Worm (Caenorhabditis elegans) whole organism, L1 larva: Measurements from ENCODE around the gene Y111B2A.1.
A peak's percentile ranks its signal among the peaks of the same experiment; 100 is the strongest.

Experiments
- C04F5.9 ChIP-seq: sonication (generic microtip); optimal IDR thresholded peaks from 2 replicates; lab custom pipeline; 2016; ENCODE audit warnings: missing genetic modification characterization, missing compliant biosample characterization
- C16A3.4 ChIP-seq: fragments of 150-350 bp; optimal IDR thresholded peaks from 2 replicates; lab custom pipeline; 2014; ENCODE audit warnings: missing biosample characterization, missing genetic modification characterization
- C34B4.2 ChIP-seq: sonication (generic microtip); optimal IDR thresholded peaks from 2 replicates; lab custom pipeline; 2017; ENCODE audit warnings: mild to moderate bottlenecking, missing genetic modification characterization, missing compliant biosample characterization
- F16B12.6 ChIP-seq: fragments of 150-350 bp; optimal IDR thresholded peaks from 2 replicates; lab custom pipeline; 2014; ENCODE audit warnings: missing biosample characterization, missing genetic modification characterization
- alr-1 ChIP-seq: fragments of 200-800 bp; sonication (Bioruptor generic); optimal IDR thresholded peaks from 2 replicates; lab custom pipeline; 2018; ENCODE audit warnings: borderline replicate concordance, mild to moderate bottlenecking, missing genetic modification characterization, missing compliant biosample characterization
- blmp-1 ChIP-seq: fragments of 150-350 bp; optimal IDR thresholded peaks from 2 replicates; lab custom pipeline; 2014; ENCODE audit warnings: missing biosample characterization, missing genetic modification characterization
- ceh-8 ChIP-seq: fragments of 200-800 bp; sonication (Bioruptor generic); optimal IDR thresholded peaks from 2 replicates; lab custom pipeline; 2018; ENCODE audit warnings: mild to moderate bottlenecking, missing genetic modification characterization, moderate library complexity, missing compliant biosample characterization
- ceh-82 ChIP-seq, 3 experiments: fragments of 150-350 bp in 1 of 3; sonication (generic microtip) in 2 of 3; optimal IDR thresholded peaks; 2 replicates each; lab custom pipeline; 2014 to 2017; ENCODE audit warnings: missing biosample characterization in 3 of 3, missing genetic modification characterization in 3 of 3
- dsc-1 ChIP-seq: sonication (generic microtip); optimal IDR thresholded peaks from 2 replicates; lab custom pipeline; 2016; ENCODE audit warnings: mild to moderate bottlenecking, missing genetic modification characterization, missing compliant biosample characterization
- egl-27 ChIP-seq, 2 experiments: fragments of 150-350 bp in 1 of 2; sonication (generic microtip); optimal IDR thresholded peaks; 3 replicates each; lab custom pipeline; 2017 to 2018; ENCODE audit warnings: missing biosample characterization in 2 of 2, missing genetic modification characterization in 2 of 2, missing genetic modification reagents in 2 of 2
- elt-3 ChIP-seq, 6 experiments: fragments of 150-350 bp in 1 of 6; sonication (generic microtip); optimal IDR thresholded peaks; 2 replicates each; lab custom pipeline; 2017 to 2018; ENCODE audit warnings: missing biosample characterization in 6 of 6, missing genetic modification characterization in 6 of 6, inconsistent platforms in 1 of 6
- ets-5 ChIP-seq: fragments of 200-800 bp; sonication (Bioruptor generic); IDR thresholded peaks from 2 replicates; pipeline ENCODE4 v1.3.6; 2022; ENCODE audit warnings: missing genetic modification characterization, missing compliant biosample characterization
- fkh-10 ChIP-seq: sonication (generic microtip); optimal IDR thresholded peaks from 2 replicates; lab custom pipeline; 2017; ENCODE audit warnings: missing biosample characterization, missing genetic modification reagents, missing genetic modification characterization
- hlh-17 ChIP-seq: fragments of 200-800 bp; sonication (Bioruptor generic); optimal IDR thresholded peaks from 2 replicates; lab custom pipeline; 2018; ENCODE audit warnings: missing genetic modification characterization, mild to moderate bottlenecking, missing compliant biosample characterization, moderate library complexity, borderline replicate concordance
- hlh-4 ChIP-seq: sonication (generic microtip); optimal IDR thresholded peaks from 2 replicates; lab custom pipeline; 2016; ENCODE audit warnings: mild to moderate bottlenecking, missing genetic modification characterization, missing compliant biosample characterization
- hpl-2 ChIP-seq: fragments of 150-350 bp; optimal IDR thresholded peaks from 2 replicates; lab custom pipeline; 2014; ENCODE audit warnings: missing biosample characterization, missing genetic modification reagents, missing genetic modification characterization
- isw-1 ChIP-seq: fragments of 200-800 bp; sonication (Bioruptor generic); IDR thresholded peaks from 2 replicates; pipeline ENCODE4 v1.3.6; 2022; ENCODE audit warnings: missing genetic modification characterization, missing compliant biosample characterization
- jun-1 ChIP-seq: fragments of 150-350 bp; optimal IDR thresholded peaks from 2 replicates; lab custom pipeline; 2014; ENCODE audit warnings: missing biosample characterization, missing genetic modification reagents, missing genetic modification characterization
- lsy-2 ChIP-seq, 2 experiments: fragments of 150-350 bp; optimal IDR thresholded peaks; 2 replicates each; lab custom pipeline; 2014; ENCODE audit warnings: missing biosample characterization in 2 of 2, missing genetic modification characterization in 2 of 2
- mab-9 ChIP-seq: fragments of 200-800 bp; sonication (Bioruptor generic); IDR thresholded peaks from 2 replicates; pipeline ENCODE4 v1.3.6; 2022; ENCODE audit warnings: missing genetic modification reagents, missing genetic modification characterization, missing compliant biosample characterization
- mef-2 ChIP-seq: fragments of 150-350 bp; optimal IDR thresholded peaks from 2 replicates; lab custom pipeline; 2014; ENCODE audit warnings: missing biosample characterization, missing genetic modification characterization
- nhr-20 ChIP-seq: sonication (generic microtip); optimal IDR thresholded peaks from 2 replicates; lab custom pipeline; 2016; ENCODE audit warnings: mild to moderate bottlenecking, missing genetic modification characterization, missing compliant biosample characterization
- nhr-237 ChIP-seq: fragments of 150-350 bp; optimal IDR thresholded peaks from 2 replicates; lab custom pipeline; 2014; ENCODE audit warnings: missing biosample characterization, missing genetic modification characterization
- nhr-47 ChIP-seq: sonication (generic microtip); optimal IDR thresholded peaks from 2 replicates; lab custom pipeline; 2016; ENCODE audit warnings: mild to moderate bottlenecking, missing genetic modification characterization, moderate library complexity, missing compliant biosample characterization
- nhr-71 ChIP-seq: sonication (generic microtip); optimal IDR thresholded peaks from 2 replicates; lab custom pipeline; 2016; ENCODE audit warnings: mild to moderate bottlenecking, missing genetic modification characterization, moderate library complexity, missing compliant biosample characterization
- nhr-77 ChIP-seq: fragments of 150-350 bp; optimal IDR thresholded peaks from 2 replicates; lab custom pipeline; 2014; ENCODE audit warnings: missing biosample characterization, missing genetic modification characterization
- nhr-85 ChIP-seq: sonication (generic microtip); peaks from one replicate; lab custom pipeline; 2016; ENCODE audit warnings: missing genetic modification characterization, inconsistent platforms, missing compliant biosample characterization
- pax-3 ChIP-seq: fragments of 200-800 bp; sonication (Bioruptor generic); optimal IDR thresholded peaks from 2 replicates; lab custom pipeline; 2018; ENCODE audit warnings: mild to moderate bottlenecking, missing genetic modification characterization, moderate library complexity, missing compliant biosample characterization
- rnt-1 ChIP-seq: sonication (generic microtip); optimal IDR thresholded peaks from 2 replicates; lab custom pipeline; 2016; ENCODE audit warnings: mild to moderate bottlenecking, missing genetic modification characterization, moderate library complexity, missing compliant biosample characterization
- snpc-4 ChIP-seq: fragments of 150-350 bp; optimal IDR thresholded peaks from 2 replicates; lab custom pipeline; 2014; ENCODE audit warnings: missing biosample characterization, missing genetic modification characterization
- swsn-7 ChIP-seq: sonication (generic microtip); optimal IDR thresholded peaks from 2 replicates; lab custom pipeline; 2016; ENCODE audit warnings: missing genetic modification characterization, missing compliant biosample characterization
- tlp-1 ChIP-seq: fragments of 150-350 bp; optimal IDR thresholded peaks from 2 replicates; lab custom pipeline; 2014; ENCODE audit warnings: missing biosample characterization, missing genetic modification characterization
- unc-30 ChIP-seq: sonication (generic microtip); optimal IDR thresholded peaks from 2 replicates; lab custom pipeline; 2017; ENCODE audit warnings: missing biosample characterization, missing genetic modification characterization
- unc-62 ChIP-seq: fragments of 150-350 bp; optimal IDR thresholded peaks from 2 replicates; lab custom pipeline; 2014; ENCODE audit warnings: missing biosample characterization, missing genetic modification reagents, missing genetic modification characterization
- unc-86 ChIP-seq: sonication (generic microtip); optimal IDR thresholded peaks from 2 replicates; lab custom pipeline; 2016; ENCODE audit warnings: missing genetic modification characterization, missing compliant biosample characterization
- zag-1 ChIP-seq: fragments of 150-350 bp; optimal IDR thresholded peaks from 2 replicates; lab custom pipeline; 2014; ENCODE audit warnings: missing biosample characterization, missing genetic modification characterization
- ztf-4 ChIP-seq: fragments of 150-350 bp; optimal IDR thresholded peaks from 2 replicates; lab custom pipeline; 2014; ENCODE audit warnings: missing biosample characterization, missing genetic modification characterization

Y111B2A.1 gene

ce11 chrIII:12499245-12499644 is 3.8 kb upstream of the Y111B2A.1 start, which contains the start of gene sql-1 (continued):
- TF ChIP-seq dsc-1 (tag; lab: Kevin White, UChicago), result peak; percentile 5
- TF ChIP-seq alr-1 (tag; lab: Kevin White, UChicago), result no peak
- no peak for TF ChIP-seq C04F5.9 (tag; lab: Kevin White, UChicago)
- no peak for TF ChIP-seq snpc-4
- TF ChIP-seq ceh-82 (tag; optimal IDR thresholded peaks at IDR 0.05; lab: Kevin White, UChicago), result no peak
- TF ChIP-seq isw-1 (GFP tag; lab: Robert Waterston, UW), result no peak
- TF ChIP-seq nhr-20 (tag; lab: Kevin White, UChicago), result no peak
- no peak for TF ChIP-seq swsn-7 (tag; lab: Kevin White, UChicago)
- TF ChIP-seq jun-1 (tag; lab: Kevin White, UChicago), result no peak
- no peak for TF ChIP-seq nhr-77 (tag; lab: Kevin White, UChicago)
- TF ChIP-seq C16A3.4 (tag; lab: Kevin White, UChicago), result no peak
- no peak for TF ChIP-seq pax-3
- no peak for TF ChIP-seq tlp-1 (tag; lab: Kevin White, UChicago)
- no peak for TF ChIP-seq hpl-2 (GFP tag; lab: Kevin White, UChicago)
- no peak for TF ChIP-seq mab-9 (GFP tag; lab: Robert Waterston, UW)
- no peak for TF ChIP-seq hlh-4 (tag; lab: Kevin White, UChicago)
- no peak for TF ChIP-seq ztf-4 (tag; lab: Kevin White, UChicago)
- no peak for TF ChIP-seq unc-62 (GFP tag; lab: Kevin White, UChicago)
- TF ChIP-seq ets-5 (GFP tag; lab: Robert Waterston, UW), result no peak
- no peak for TF ChIP-seq unc-86 (tag; lab: Kevin White, UChicago)

- TF ChIP-seq nhr-237 (tag; lab: Kevin White, UChicago), result no peak
- TF ChIP-seq isw-1 (GFP tag; lab: Robert Waterston, UW), result no peak
- TF ChIP-seq rnt-1 (tag; lab: Kevin White, UChicago), result no peak
- TF ChIP-seq blmp-1 (tag; lab: Kevin White, UChicago), result no peak
- TF ChIP-seq mef-2 (tag; lab: Kevin White, UChicago), result no peak
- TF ChIP-seq nhr-20 (tag; lab: Kevin White, UChicago), result no peak
- no peak for TF ChIP-seq egl-27 (tag; optimal IDR thresholded peaks at IDR 0.05; lab: Kevin White, UChicago)
- no peak for TF ChIP-seq fkh-10 (GFP tag; lab: Kevin White, UChicago)
- TF ChIP-seq unc-30 (tag; lab: Kevin White, UChicago), result no peak
- no peak for TF ChIP-seq nhr-47 (tag; lab: Kevin White, UChicago)
- TF ChIP-seq F16B12.6 (tag; lab: Kevin White, UChicago), result no peak
Measured at ce11 chrIII:12496449-12496848, 1.0 kb upstream of the Y111B2A.1 start, which contains the start of gene herd-1. TSS of gene herd-1 (plus strand) at chrIII:12496538.

ce11 chrIII:12491984-12492383 is 3.5 kb downstream of the Y111B2A.1 start, which contains the start of gene Y49E10.25:
TSS of gene Y49E10.25 (minus strand) at chrIII:12492084.
- TF ChIP-seq ets-5 (GFP tag; lab: Robert Waterston, UW) (no peak), hlh-17 (GFP tag; lab: Kevin White, UChicago) (no peak), ztf-4 (tag; lab: Kevin White, UChicago) (no peak), blmp-1 (tag; lab: Kevin White, UChicago) (no peak), lsy-2 (tag; optimal IDR thresholded peaks at IDR 0.05; lab: Kevin White, UChicago) (no peak), snpc-4 (no peak), mef-2 (tag; lab: Kevin White, UChicago) (no peak), nhr-71 (tag; lab: Kevin White, UChicago) (no peak), unc-62 (GFP tag; lab: Kevin White, UChicago) (no peak), nhr-85 (tag; lab: Kevin White, UChicago) (no peak), ceh-8 (GFP tag; lab: Kevin White, UChicago) (no peak), elt-3 (tag; optimal IDR thresholded peaks at IDR 0.05; lab: Kevin White, UChicago) (no peak), C34B4.2 (no peak), alr-1 (tag; lab: Kevin White, UChicago) (no peak), rnt-1 (tag; lab: Kevin White, UChicago) (no peak), F16B12.6 (tag; lab: Kevin White, UChicago) (no peak), zag-1 (tag; lab: Kevin White, UChicago) (no peak)
